Fruit fly (Drosophila melanogaster) whole organism: Measurements from ENCODE around the gene CG9743.

Source experiments
- CG8478 ChIP-seq: fragments of >200 bp; optimal IDR thresholded peaks from 2 replicates; lab custom pipeline; 2018; ENCODE audit warnings: inconsistent platforms
- Dll ChIP-seq: fragments of >200 bp; optimal IDR thresholded peaks from 2 replicates; lab custom pipeline; 2017
- EcR ChIP-seq, 2 experiments: fragments of >200 bp; optimal IDR thresholded peaks; 2 replicates each; lab custom pipeline; 2017; ENCODE audit warnings: missing biosample characterization in 2 of 2, missing genetic modification characterization in 2 of 2, missing genetic modification reagents in 2 of 2
- pan ChIP-seq: fragments of >200 bp; optimal IDR thresholded peaks from 2 replicates; lab custom pipeline; 2017
- psq ChIP-seq: fragments of >200 bp; optimal IDR thresholded peaks from 2 replicates; lab custom pipeline; 2017
- usp ChIP-seq: fragments of >200 bp; optimal IDR thresholded peaks from 2 replicates; lab custom pipeline; 2017; ENCODE audit warnings: missing biosample characterization, missing genetic modification characterization, mixed read lengths

Gene CG9743

DNA sequence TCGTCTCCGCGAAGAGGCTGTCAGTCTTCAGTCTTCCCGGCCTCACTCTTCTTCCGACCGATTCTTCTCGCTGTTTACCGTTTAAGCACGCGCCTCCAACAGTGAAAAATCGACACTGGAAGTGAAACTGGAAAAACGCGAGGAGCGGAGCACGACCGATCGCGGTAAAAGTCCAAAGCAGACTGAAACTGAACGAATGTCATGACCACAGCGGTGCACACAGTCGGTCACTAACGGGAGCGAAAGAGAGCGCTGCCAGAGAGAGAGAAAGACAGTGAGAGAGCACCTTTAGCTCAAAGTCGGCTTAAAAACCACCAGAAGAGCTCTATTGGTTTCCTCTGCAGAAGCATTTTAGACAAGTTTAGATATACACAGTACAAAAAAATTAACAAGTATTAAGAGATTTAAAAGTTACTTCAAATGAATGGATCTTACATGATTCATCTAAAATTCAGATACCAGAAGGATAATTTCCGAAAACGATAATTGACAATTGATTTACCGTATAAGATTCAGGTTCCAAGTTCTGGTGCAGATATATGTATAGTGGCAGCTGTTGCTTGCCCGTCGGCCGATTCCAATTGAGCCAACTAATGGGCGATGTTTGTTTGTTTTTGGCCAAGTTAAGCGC is 42.4 kb downstream of the CG9743 start, which contains the start of gene CG11498:
TSS of gene CG11498 (minus strand) at position 162 of the 631 bp plus-strand sequence.
- TF ChIP-seq psq (lab: Kevin White, UChicago) = no peak
- no peak for TF ChIP-seq EcR (GFP tag; optimal IDR thresholded peaks at IDR 0.05; lab: Kevin White, UChicago)
- no peak for TF ChIP-seq usp (GFP tag; lab: Kevin White, UChicago)
- TF ChIP-seq CG8478 = no peak

dm6 chr3R:30153864-30154263 is 48.9 kb downstream of the CG9743 start:
- TF ChIP-seq psq (lab: Kevin White, UChicago) (no peak), Dll (no peak), EcR (GFP tag; optimal IDR thresholded peaks at IDR 0.05; lab: Kevin White, UChicago) (no peak), CG8478 (no peak), pan (no peak), usp (GFP tag; lab: Kevin White, UChicago) (no peak)

DNA sequence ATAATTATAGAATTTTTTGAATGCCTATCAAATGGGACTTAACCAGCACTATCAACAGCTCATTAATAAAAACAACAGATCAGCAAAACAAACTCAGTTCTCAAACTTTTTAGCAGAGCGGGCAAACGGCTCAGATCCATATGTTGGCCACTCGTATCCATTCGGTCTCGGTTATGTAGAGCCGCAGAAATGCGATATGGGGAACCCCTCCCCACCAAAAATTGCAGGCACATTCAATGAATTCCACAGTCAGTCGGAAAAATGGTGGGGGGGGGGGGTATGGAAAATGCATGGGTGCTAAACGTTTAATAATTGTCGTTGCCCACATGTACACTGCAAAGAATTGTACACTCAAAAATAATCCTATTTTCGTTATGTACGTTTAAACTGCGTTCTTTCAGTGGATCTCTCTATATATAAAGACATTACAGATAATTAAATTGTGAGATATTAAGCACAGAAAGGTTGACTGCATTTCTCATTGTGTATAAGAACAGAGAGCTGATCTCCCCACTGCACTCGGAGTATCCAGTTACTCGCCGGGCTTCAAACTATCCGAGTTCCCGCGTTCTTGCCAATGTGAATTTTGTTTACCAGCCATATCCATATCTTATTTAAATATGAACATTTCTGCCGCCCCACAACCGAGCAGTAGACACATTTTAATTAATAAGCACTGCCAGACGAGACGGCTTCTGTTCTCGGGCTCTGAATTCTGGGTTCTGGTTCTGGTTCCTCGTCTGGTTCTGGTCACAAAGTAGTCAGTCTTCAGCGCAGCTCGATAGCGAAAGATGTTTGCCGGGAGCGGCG is 51.3 kb downstream of the CG9743 start, which contains the start of gene CG15529:
TSS of gene CG15529 (plus strand) at position 760 of the 810 bp plus-strand sequence.
- TF ChIP-seq EcR (GFP tag; optimal IDR thresholded peaks at IDR 0.05; lab: Kevin White, UChicago) (no peak), Dll (no peak), usp (GFP tag; lab: Kevin White, UChicago) (no peak), psq (lab: Kevin White, UChicago) (no peak), CG8478 (no peak), pan (no peak)

DNA sequence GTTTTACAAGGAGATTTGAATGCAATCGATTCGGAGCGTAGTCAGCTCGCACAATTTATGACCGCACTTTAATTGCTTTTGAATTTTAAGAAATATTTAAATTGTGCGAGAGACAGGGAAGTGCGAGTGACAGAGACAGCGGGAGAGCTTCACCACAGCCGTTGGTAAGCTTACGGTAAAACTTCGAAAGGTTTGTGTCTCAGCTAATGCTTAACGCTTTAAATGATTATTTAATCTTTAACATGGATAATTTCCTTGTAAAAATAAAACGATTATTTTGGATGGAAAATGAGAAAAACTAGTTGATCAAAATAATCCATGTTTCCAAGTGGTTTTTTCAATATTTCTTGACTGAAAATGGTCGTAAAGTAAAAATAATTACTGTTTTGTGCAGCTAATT is 52.2 kb downstream of the CG9743 start:
- TF ChIP-seq pan (no peak), EcR (GFP tag; optimal IDR thresholded peaks at IDR 0.05; lab: Kevin White, UChicago) (no peak), CG8478 (no peak), psq (lab: Kevin White, UChicago) (no peak), Dll (no peak), usp (GFP tag; lab: Kevin White, UChicago) (no peak)

DNA sequence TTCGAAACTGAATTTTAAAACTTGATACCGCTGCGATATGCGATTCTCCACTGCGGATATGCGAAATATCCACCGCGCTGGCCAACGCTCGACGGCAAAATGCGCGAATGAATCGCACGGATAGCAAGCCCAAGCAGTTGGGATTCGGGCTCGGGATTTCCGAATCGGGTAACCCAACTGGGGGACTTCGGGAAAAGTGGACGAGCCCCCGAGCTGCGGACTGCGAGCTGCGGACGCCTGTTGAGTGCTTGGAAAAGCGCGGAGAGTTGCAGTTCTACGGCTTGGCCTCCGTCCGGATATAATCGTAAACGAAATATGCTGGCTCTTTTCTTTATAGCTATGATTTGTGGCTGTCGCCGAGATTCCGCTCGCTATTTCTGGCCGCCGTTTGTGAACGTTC is 53.3 kb downstream of the CG9743 start, which contains the start of gene AdoR:
TSS of gene AdoR (minus strand) at position 101 of the 400 bp plus-strand sequence.
- TF ChIP-seq usp (GFP tag; lab: Kevin White, UChicago) (no peak), EcR (GFP tag; optimal IDR thresholded peaks at IDR 0.05; lab: Kevin White, UChicago) (no peak), CG8478 (no peak), Dll (no peak), pan (no peak), psq (lab: Kevin White, UChicago) (no peak)
